Fruit fly (Drosophila melanogaster) whole organism, embryonic: ENCODE measurements around the gene CG7789.

Experiments used
- Bgb ChIP-seq: fragments of 200-800 bp; sonication (Bioruptor generic); IDR thresholded peaks from 2 replicates; pipeline ENCODE4 v1.3.6; 2022; ENCODE audit warnings: missing biosample characterization, missing genetic modification characterization; ENCODE audit not compliant: partially characterized antibody
- CG10543 ChIP-seq: fragments of 200-800 bp; sonication (Bioruptor generic); optimal IDR thresholded peaks from 3 replicates; lab custom pipeline; 2017; ENCODE audit warnings: missing biosample characterization, mild to moderate bottlenecking, missing genetic modification characterization, moderate library complexity
- CG11695 ChIP-seq: fragments of 200-800 bp; sonication (Bioruptor generic); IDR thresholded peaks from 3 replicates; pipeline ENCODE4 v1.3.6; 2022; ENCODE audit warnings: missing biosample characterization, missing genetic modification characterization
- CG11696 ChIP-seq: fragments of 200-800 bp; sonication (Bioruptor generic); IDR thresholded peaks from 2 replicates; pipeline ENCODE4 v1.3.6; 2022; ENCODE audit warnings: missing biosample characterization, missing genetic modification characterization
- CG13287 ChIP-seq: fragments of 200-800 bp; sonication (Bioruptor generic); IDR thresholded peaks from 2 replicates; pipeline ENCODE4 v1.3.6; 2022; ENCODE audit warnings: missing biosample characterization, missing genetic modification characterization; ENCODE audit not compliant: partially characterized antibody
- CG18599 ChIP-seq: fragments of 200-800 bp; sonication (Bioruptor generic); optimal IDR thresholded peaks from 3 replicates; lab custom pipeline; 2017; ENCODE audit warnings: missing biosample characterization, missing genetic modification characterization, mild to moderate bottlenecking, moderate library complexity, missing genetic modification reagents
- CG2120 ChIP-seq: fragments of 200-800 bp; sonication (Bioruptor generic); optimal IDR thresholded peaks from 3 replicates; lab custom pipeline; 2016; ENCODE audit warnings: missing biosample characterization, missing genetic modification characterization
- CG2678 ChIP-seq: fragments of 200-800 bp; sonication (Bioruptor generic); optimal IDR thresholded peaks from 3 replicates; lab custom pipeline; 2019; ENCODE audit warnings: missing biosample characterization, mild to moderate bottlenecking, missing genetic modification characterization, moderate library complexity
- CG3281 ChIP-seq: fragments of 200-800 bp; sonication (Bioruptor generic); optimal IDR thresholded peaks from 3 replicates; lab custom pipeline; 2017; ENCODE audit warnings: missing biosample characterization, mild to moderate bottlenecking, missing genetic modification characterization
- CG4282 ChIP-seq: fragments of 200-800 bp; sonication (Bioruptor generic); optimal IDR thresholded peaks from 2 replicates; lab custom pipeline; 2016; ENCODE audit warnings: missing biosample characterization, missing genetic modification characterization
- CG4820 ChIP-seq: fragments of 200-800 bp; sonication (Bioruptor generic); optimal IDR thresholded peaks from 3 replicates; lab custom pipeline; 2016; ENCODE audit warnings: missing biosample characterization, missing genetic modification characterization
- CG6175 ChIP-seq: fragments of 200-800 bp; sonication (Bioruptor generic); IDR thresholded peaks from 3 replicates; pipeline ENCODE4 v1.3.6; 2022; ENCODE audit warnings: missing biosample characterization, missing genetic modification characterization
- CG8478 ChIP-seq: fragments of >200 bp; optimal IDR thresholded peaks from 2 replicates; lab custom pipeline; 2018
- D19B ChIP-seq: fragments of 200-800 bp; sonication (Bioruptor generic); optimal IDR thresholded peaks from 2 replicates; lab custom pipeline; 2017; ENCODE audit warnings: missing biosample characterization, mild to moderate bottlenecking, missing genetic modification characterization
- Deaf1 ChIP-seq: fragments of 200-800 bp; optimal IDR thresholded peaks from 3 replicates; lab custom pipeline; 2019; ENCODE audit warnings: missing biosample characterization, mild to moderate bottlenecking, missing genetic modification characterization, moderate library complexity
- ERR ChIP-seq: fragments of 200-800 bp; sonication (Bioruptor generic); optimal IDR thresholded peaks from 2 replicates; lab custom pipeline; 2016; ENCODE audit warnings: missing biosample characterization, missing genetic modification characterization
- Fer1 ChIP-seq: fragments of 200-800 bp; sonication (Bioruptor generic); optimal IDR thresholded peaks from 2 replicates; lab custom pipeline; 2017; ENCODE audit warnings: missing biosample characterization, mild to moderate bottlenecking, missing genetic modification characterization
- Fer3 ChIP-seq: fragments of 200-800 bp; sonication (Bioruptor generic); optimal IDR thresholded peaks from 2 replicates; lab custom pipeline; 2018; ENCODE audit warnings: missing biosample characterization, mild to moderate bottlenecking, missing genetic modification characterization, moderate library complexity
- HLHmδ ChIP-seq: fragments of 200-800 bp; sonication (Bioruptor generic); optimal IDR thresholded peaks from 2 replicates; lab custom pipeline; 2018; ENCODE audit warnings: missing biosample characterization, mild to moderate bottlenecking, missing genetic modification characterization, moderate library complexity
- Hmx ChIP-seq: fragments of 200-800 bp; sonication (Bioruptor generic); optimal IDR thresholded peaks from 2 replicates; lab custom pipeline; 2016; ENCODE audit warnings: missing biosample characterization, missing genetic modification characterization
- Med ChIP-seq: fragments of 200-800 bp; sonication (Bioruptor generic); peaks from one replicate; lab custom pipeline; 2016; ENCODE audit warnings: missing biosample characterization, missing genetic modification characterization, mild to moderate bottlenecking, inconsistent platforms, moderate library complexity
- Pdp1 ChIP-seq, 2 experiments: fragments of 200-800 bp; sonication (Bioruptor generic); optimal IDR thresholded peaks; 3 replicates each; lab custom pipeline; 2016; ENCODE audit warnings: missing biosample characterization in 2 of 2, missing genetic modification characterization in 2 of 2, mild to moderate bottlenecking in 1 of 2, moderate library complexity in 1 of 2
- Scr ChIP-seq: fragments of 200-800 bp; sonication (Bioruptor generic); IDR thresholded peaks from 2 replicates; pipeline ENCODE4 v1.3.6; 2022; ENCODE audit warnings: missing biosample characterization, missing genetic modification characterization; ENCODE audit not compliant: partially characterized antibody
- Stat92E ChIP-seq, 3 experiments: fragments of >200 bp in 2 of 3; fragments of 200-800 bp in 1 of 3; sonication (Bioruptor generic) in 1 of 3; optimal IDR thresholded peaks; 2 replicates each; lab custom pipeline; 2017 to 2019; ENCODE audit warnings: missing biosample characterization in 3 of 3, missing genetic modification characterization in 3 of 3, mild to moderate bottlenecking in 1 of 3, moderate library complexity in 1 of 3
- btn ChIP-seq: fragments of 200-800 bp; sonication (Bioruptor generic); optimal IDR thresholded peaks from 2 replicates; lab custom pipeline; 2016; ENCODE audit warnings: missing biosample characterization, missing genetic modification characterization
- crol ChIP-seq: fragments of 200-800 bp; sonication (Bioruptor generic); IDR thresholded peaks from 2 replicates; pipeline ENCODE4 v1.3.6; 2022; ENCODE audit warnings: missing biosample characterization, missing genetic modification characterization
- cwo ChIP-seq: fragments of 200-800 bp; sonication (Bioruptor generic); optimal IDR thresholded peaks from 3 replicates; lab custom pipeline; 2017; ENCODE audit warnings: missing biosample characterization, missing genetic modification characterization, mild to moderate bottlenecking, moderate library complexity, missing genetic modification reagents
- exex ChIP-seq: fragments of 200-800 bp; sonication (Bioruptor generic); optimal IDR thresholded peaks from 4 replicates; lab custom pipeline; 2018; ENCODE audit warnings: missing biosample characterization, mild to moderate bottlenecking, missing genetic modification characterization, moderate library complexity
- kay ChIP-seq: fragments of 200-800 bp; sonication (Bioruptor generic); optimal IDR thresholded peaks from 2 replicates; lab custom pipeline; 2016; ENCODE audit warnings: missing biosample characterization, missing genetic modification characterization
- lab ChIP-seq: fragments of 200-800 bp; sonication (Bioruptor generic); optimal IDR thresholded peaks from 3 replicates; lab custom pipeline; 2017; ENCODE audit warnings: missing biosample characterization, missing genetic modification characterization, mild to moderate bottlenecking, moderate library complexity, missing genetic modification reagents
- lbe ChIP-seq: fragments of 200-800 bp; sonication (Bioruptor generic); optimal IDR thresholded peaks from 2 replicates; lab custom pipeline; 2016; ENCODE audit warnings: missing biosample characterization, mild to moderate bottlenecking, missing genetic modification characterization
- mld ChIP-seq: fragments of 200-800 bp; sonication (Bioruptor generic); IDR thresholded peaks from 3 replicates; pipeline ENCODE4 v1.3.6; 2022; ENCODE audit warnings: missing biosample characterization, missing genetic modification characterization; ENCODE audit not compliant: partially characterized antibody
- slbo ChIP-seq: fragments of 200-800 bp; sonication (Bioruptor generic); IDR thresholded peaks from 2 replicates; pipeline ENCODE4 v1.3.6; 2022; ENCODE audit warnings: missing biosample characterization, missing genetic modification characterization
- sug ChIP-seq: fragments of 200-800 bp; optimal IDR thresholded peaks from 2 replicates; lab custom pipeline; 2019; ENCODE audit warnings: missing biosample characterization, mild to moderate bottlenecking, missing genetic modification characterization, moderate library complexity
- trem ChIP-seq: fragments of 200-800 bp; optimal IDR thresholded peaks from 3 replicates; lab custom pipeline; 2019; ENCODE audit warnings: missing biosample characterization, mild to moderate bottlenecking, missing genetic modification characterization, moderate library complexity
- unc-4 ChIP-seq: fragments of 200-800 bp; sonication (Bioruptor generic); IDR thresholded peaks from 2 replicates; pipeline ENCODE4 v1.3.6; 2022; ENCODE audit warnings: missing biosample characterization, missing genetic modification characterization; ENCODE audit not compliant: partially characterized antibody
- z ChIP-seq: fragments of 200-800 bp; sonication (Bioruptor generic); IDR thresholded peaks from 3 replicates; pipeline ENCODE4 v1.3.6; 2022; ENCODE audit warnings: missing biosample characterization, missing genetic modification characterization

Gene CG7789

DNA sequence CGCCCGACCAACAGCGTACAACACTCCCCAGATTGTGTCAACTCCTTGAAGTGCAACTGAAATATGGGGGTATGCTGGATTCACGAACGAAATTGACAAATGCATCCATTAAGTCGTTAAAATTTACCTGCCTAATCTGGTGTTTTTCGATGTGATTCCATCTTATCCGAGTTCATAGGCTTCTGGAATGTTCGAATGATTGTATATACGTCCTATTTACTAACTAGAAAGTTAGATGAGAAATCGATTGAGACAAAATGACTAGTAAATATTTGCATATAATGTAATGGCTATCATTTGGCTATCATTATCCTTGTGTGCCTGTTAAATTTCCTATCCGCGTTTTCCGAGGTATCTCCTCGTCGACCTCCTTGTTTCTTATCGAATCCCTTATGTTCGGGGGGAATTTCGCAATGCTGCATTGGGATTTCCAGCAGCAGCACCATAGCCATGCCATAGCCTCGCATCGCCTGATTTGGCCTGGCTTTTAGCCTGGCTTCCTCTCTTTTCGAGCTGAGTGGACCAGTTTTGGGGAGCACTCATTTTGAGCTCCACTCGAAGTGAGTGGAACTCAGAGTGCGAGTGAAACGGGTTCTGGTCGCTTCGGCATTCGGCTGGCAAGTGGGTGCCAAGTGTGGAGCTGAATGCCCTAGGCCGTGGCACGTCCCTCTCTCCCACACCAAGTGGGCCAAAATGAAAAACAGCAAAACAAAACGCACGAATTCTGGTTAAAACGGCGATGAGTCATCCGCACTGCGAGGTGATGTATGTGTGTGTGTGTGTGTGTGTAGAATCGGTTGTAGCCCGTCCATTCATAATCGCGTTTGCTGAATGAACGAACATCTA, 24.6 kb upstream of the CG7789 start (continued):
- TF ChIP-seq Stat92E (GFP tag; optimal IDR thresholded peaks at IDR 0.05; lab: Kevin White, UChicago) (peak in 1 of 3 experiments; percentile 37), CG6175 (GFP tag; lab: Robert Waterston, UW) (peak; percentile 58; the same call in 1 of the 3 replicates), z (GFP tag; lab: Robert Waterston, UW) (peak; percentile 98), crol (GFP tag; lab: Robert Waterston, UW) (peak; percentile 52; the same call in 1 of the 2 replicates), HLHmδ (GFP tag; lab: Kevin White, UChicago) (no peak), CG10543 (GFP tag; lab: Kevin White, UChicago) (peak; percentile 27), Scr (GFP tag; lab: Robert Waterston, UW) (peak; percentile 53), Deaf1 (peak; percentile 54), Fer1 (no peak), lbe (no peak), CG13287 (GFP tag; lab: Robert Waterston, UW) (peak; percentile 39; the same call in 1 of the 2 replicates), kay (GFP tag; lab: Kevin White, UChicago) (peak; percentile 96), Bgb (GFP tag; lab: Robert Waterston, UW) (peak; percentile 66; the same call in 1 of the 2 replicates)

DNA sequence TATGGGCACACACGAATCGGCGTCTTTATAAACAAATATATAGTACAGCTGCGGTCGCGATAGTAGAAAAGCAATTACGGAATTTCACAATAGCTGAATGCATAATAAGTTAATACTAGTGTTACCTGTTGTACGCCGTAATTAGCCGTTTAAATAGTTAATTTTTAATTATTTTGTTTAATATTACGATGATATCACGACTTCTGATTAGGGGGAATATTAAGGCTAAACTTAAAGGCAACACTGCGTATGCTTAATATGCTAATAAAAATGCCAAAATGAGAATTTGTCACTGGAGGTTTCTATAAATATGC, 24.1 kb upstream of the CG7789 start:
- TF ChIP-seq lab (GFP tag; lab: Kevin White, UChicago) (peak; percentile 44), CG11696 (peak; percentile 31; the same call in 1 of the 2 replicates), CG2120 (GFP tag; lab: Kevin White, UChicago) (peak; percentile 8), kay (GFP tag; lab: Kevin White, UChicago) (peak; percentile 55), unc-4 (peak; percentile 10; the same call in 1 of the 2 replicates), CG11695 (peak; percentile 16; the same call in 1 of the 3 replicates), CG3281 (GFP tag; lab: Kevin White, UChicago) (peak; percentile 48), CG2678 (tag; lab: Kevin White, UChicago) (peak; percentile 27), Hmx (GFP tag; lab: Kevin White, UChicago) (no peak), mld (GFP tag; lab: Robert Waterston, UW) (no peak), D19B (GFP tag; lab: Kevin White, UChicago) (peak; percentile 8), CG18599 (GFP tag; lab: Kevin White, UChicago) (peak; percentile 22), CG4820 (GFP tag; lab: Kevin White, UChicago) (no peak), ERR (GFP tag; lab: Kevin White, UChicago) (no peak), CG8478 (lab: Kevin White, UChicago) (no peak), btn (GFP tag; lab: Kevin White, UChicago) (no peak), Pdp1 (GFP tag; optimal IDR thresholded peaks at IDR 0.05; lab: Kevin White, UChicago) (peak in 1 of 2 experiments; percentile 5), exex (tag; lab: Kevin White, UChicago) (peak; percentile 41), sug (tag; lab: Kevin White, UChicago) (peak; percentile 20), Fer3 (tag; lab: Kevin White, UChicago) (no peak), CG4282 (no peak), slbo (GFP tag; lab: Robert Waterston, UW) (0 out of 2 replicates have a peak, but pooled peaks have one; percentile 4), Med (GFP tag; lab: Kevin White, UChicago) (peak; percentile 71), trem (tag; lab: Kevin White, UChicago) (no peak), cwo (peak; percentile 31)
